Fruit fly (Drosophila melanogaster) whole organism, embryonic: ENCODE measurements around the gene Dhc62B.

ENCODE experiments used
- Antp ChIP-seq: fragments of 200-800 bp; sonication (Bioruptor generic); optimal IDR thresholded peaks from 3 replicates; lab custom pipeline; 2016; ENCODE audit warnings: missing biosample characterization, missing genetic modification characterization
- Awh ChIP-seq: fragments of 200-800 bp; sonication (Bioruptor generic); IDR thresholded peaks from 2 replicates; pipeline ENCODE4, ENCODE4 v1.3.6; 2022; ENCODE audit warnings: missing biosample characterization, missing genetic modification characterization
- B-H2 ChIP-seq: fragments of 200-800 bp; sonication (Bioruptor generic); optimal IDR thresholded peaks from 2 replicates; lab custom pipeline; 2018; ENCODE audit warnings: missing biosample characterization, mild to moderate bottlenecking, missing genetic modification characterization
- Bgb ChIP-seq: fragments of 200-800 bp; sonication (Bioruptor generic); IDR thresholded peaks from 2 replicates; pipeline ENCODE4 v1.3.6; 2022; ENCODE audit warnings: missing biosample characterization, missing genetic modification characterization; ENCODE audit not compliant: partially characterized antibody
- CG14050 ChIP-seq: fragments of 200-800 bp; sonication (Bioruptor generic); IDR thresholded peaks from 3 replicates; pipeline ENCODE4 v1.3.6; 2022; ENCODE audit warnings: missing biosample characterization, missing genetic modification characterization
- CG15011 ChIP-seq: fragments of 200-800 bp; sonication (Bioruptor generic); optimal IDR thresholded peaks from 3 replicates; lab custom pipeline; 2018; ENCODE audit warnings: missing biosample characterization, mild to moderate bottlenecking, missing genetic modification characterization
- CG1529 ChIP-seq: fragments of 200-800 bp; sonication (Bioruptor generic); optimal IDR thresholded peaks from 3 replicates; lab custom pipeline; 2018; ENCODE audit warnings: missing biosample characterization, missing genetic modification characterization
- CG16813 ChIP-seq: fragments of 200-800 bp; sonication (Bioruptor generic); IDR thresholded peaks from 3 replicates; pipeline ENCODE4 v1.3.6; 2022; ENCODE audit warnings: missing biosample characterization, missing genetic modification characterization; ENCODE audit not compliant: partially characterized antibody
- CG17359 ChIP-seq: fragments of 200-800 bp; sonication (Bioruptor generic); optimal IDR thresholded peaks from 3 replicates; lab custom pipeline; 2018; ENCODE audit warnings: missing biosample characterization, mild to moderate bottlenecking, missing genetic modification characterization, moderate library complexity
- CG17612 ChIP-seq: fragments of 200-800 bp; sonication (Bioruptor generic); IDR thresholded peaks from 2 replicates; pipeline ENCODE4 v1.3.6; 2022; ENCODE audit warnings: missing biosample characterization, missing genetic modification characterization
- CG2120 ChIP-seq: fragments of 200-800 bp; sonication (Bioruptor generic); optimal IDR thresholded peaks from 3 replicates; lab custom pipeline; 2016; ENCODE audit warnings: missing biosample characterization, missing genetic modification characterization
- CG30403 ChIP-seq: fragments of 200-800 bp; sonication (Bioruptor generic); optimal IDR thresholded peaks from 3 replicates; lab custom pipeline; 2016; ENCODE audit warnings: missing biosample characterization, missing genetic modification characterization
- CG3065 ChIP-seq: fragments of 200-800 bp; sonication (Bioruptor generic); optimal IDR thresholded peaks from 2 replicates; lab custom pipeline; 2016; ENCODE audit warnings: missing biosample characterization, missing genetic modification characterization
- CG34376 ChIP-seq: fragments of 200-800 bp; sonication (Bioruptor generic); optimal IDR thresholded peaks from 2 replicates; lab custom pipeline; 2018; ENCODE audit warnings: missing biosample characterization, mild to moderate bottlenecking, missing genetic modification characterization
- CG4404 ChIP-seq: fragments of 200-800 bp; sonication (Bioruptor generic); IDR thresholded peaks from 2 replicates; pipeline ENCODE4 v1.3.6; 2022; ENCODE audit warnings: missing biosample characterization, missing genetic modification characterization
- CG5245 ChIP-seq: fragments of 200-800 bp; sonication (Bioruptor generic); optimal IDR thresholded peaks from 3 replicates; lab custom pipeline; 2016; ENCODE audit warnings: missing biosample characterization, missing genetic modification characterization
- CG6765 ChIP-seq: fragments of 200-800 bp; sonication (Bioruptor generic); optimal IDR thresholded peaks from 3 replicates; lab custom pipeline; 2017; ENCODE audit warnings: missing biosample characterization, mild to moderate bottlenecking, missing genetic modification characterization
- CG7928 ChIP-seq: fragments of 200-800 bp; sonication (Bioruptor generic); optimal IDR thresholded peaks from 2 replicates; lab custom pipeline; 2017; ENCODE audit warnings: missing biosample characterization, mild to moderate bottlenecking, missing genetic modification characterization
- CG8290 ChIP-seq, 3 experiments: fragments of 200-800 bp; sonication (Bioruptor generic); optimal IDR thresholded peaks; 2 replicates each; lab custom pipeline; 2016 to 2019; ENCODE audit warnings: missing biosample characterization in 3 of 3, missing genetic modification characterization in 3 of 3, mild to moderate bottlenecking in 2 of 3, moderate library complexity in 1 of 3
- CG8478 ChIP-seq: fragments of >200 bp; optimal IDR thresholded peaks from 2 replicates; lab custom pipeline; 2018
- CG8924 ChIP-seq: fragments of 200-800 bp; optimal IDR thresholded peaks from 3 replicates; lab custom pipeline; 2019; ENCODE audit warnings: missing biosample characterization, mild to moderate bottlenecking, missing genetic modification characterization, moderate library complexity
- CG9932 ChIP-seq: fragments of 200-800 bp; sonication (Bioruptor generic); IDR thresholded peaks from 2 replicates; pipeline ENCODE4 v1.3.6; 2022; ENCODE audit warnings: missing biosample characterization, missing genetic modification characterization
- Dip2 ChIP-seq: fragments of 200-800 bp; sonication (Bioruptor generic); IDR thresholded peaks from 2 replicates; pipeline ENCODE4 v1.3.6; 2022; ENCODE audit warnings: missing biosample characterization, missing genetic modification characterization
- HHEX ChIP-seq: fragments of 200-800 bp; sonication (Bioruptor generic); optimal IDR thresholded peaks from 3 replicates; lab custom pipeline; 2017; ENCODE audit warnings: missing biosample characterization, mild to moderate bottlenecking, missing genetic modification characterization, missing genetic modification reagents
- HLH4C ChIP-seq: fragments of 200-800 bp; sonication (Bioruptor generic); IDR thresholded peaks from 3 replicates; pipeline ENCODE4 v1.3.6; 2022; ENCODE audit warnings: missing biosample characterization, missing genetic modification characterization; ENCODE audit not compliant: partially characterized antibody
- HLH54F ChIP-seq: fragments of 200-800 bp; sonication (Bioruptor generic); optimal IDR thresholded peaks from 3 replicates; lab custom pipeline; 2016; ENCODE audit warnings: missing biosample characterization, missing genetic modification characterization
- HmgZ ChIP-seq: fragments of 200-800 bp; sonication (Bioruptor generic); optimal IDR thresholded peaks from 2 replicates; lab custom pipeline; 2018; ENCODE audit warnings: missing biosample characterization, mild to moderate bottlenecking, missing genetic modification characterization
- Hmr ChIP-seq: fragments of 200-800 bp; sonication (Bioruptor generic); optimal IDR thresholded peaks from 3 replicates; lab custom pipeline; 2017; ENCODE audit warnings: mild to moderate bottlenecking, missing biosample characterization, missing genetic modification reagents, missing genetic modification characterization
- Jarid2 ChIP-seq: fragments of 200-800 bp; sonication (Bioruptor generic); optimal IDR thresholded peaks from 3 replicates; lab custom pipeline; 2017; ENCODE audit warnings: mild to moderate bottlenecking, missing biosample characterization, missing genetic modification reagents, missing genetic modification characterization
- Lim3 ChIP-seq: fragments of 200-800 bp; sonication (Bioruptor generic); IDR thresholded peaks from 2 replicates; pipeline ENCODE4 v1.3.6; 2022; ENCODE audit warnings: missing biosample characterization, missing genetic modification characterization
- NFAT ChIP-seq: fragments of 200-800 bp; sonication (Bioruptor generic); IDR thresholded peaks from 2 replicates; pipeline ENCODE4 v1.3.6; 2022; ENCODE audit warnings: missing biosample characterization, missing genetic modification characterization
- Rfx ChIP-seq: fragments of 200-800 bp; sonication (Bioruptor generic); IDR thresholded peaks from 2 replicates; pipeline ENCODE4 v1.3.6; 2022; ENCODE audit warnings: missing biosample characterization, missing genetic modification characterization
- Spps ChIP-seq: fragments of 200-800 bp; sonication (Bioruptor generic); optimal IDR thresholded peaks from 2 replicates; lab custom pipeline; 2018; ENCODE audit warnings: missing biosample characterization, mild to moderate bottlenecking, missing genetic modification characterization
- Taf1 ChIP-seq: fragments of 200-800 bp; sonication (Bioruptor generic); IDR thresholded peaks from 2 replicates; pipeline ENCODE4 v1.3.6; 2022; ENCODE audit warnings: missing biosample characterization, missing genetic modification characterization
- Trl ChIP-seq, 3 experiments: fragments of >200 bp in 2 of 3; fragments of 200-800 bp in 1 of 3; sonication (Bioruptor generic) in 1 of 3; optimal IDR thresholded peaks; 2 replicates in 1 of 3; 3 replicates in 2 of 3; lab custom pipeline; 2016 to 2017; ENCODE audit warnings: missing biosample characterization in 1 of 3, missing genetic modification characterization in 1 of 3
- amos ChIP-seq: fragments of 200-800 bp; sonication (Bioruptor generic); IDR thresholded peaks from 2 replicates; pipeline ENCODE4 v1.3.6; 2022; ENCODE audit warnings: missing biosample characterization, missing genetic modification characterization; ENCODE audit not compliant: partially characterized antibody
- crc ChIP-seq: fragments of 200-800 bp; sonication (Bioruptor generic); optimal IDR thresholded peaks from 2 replicates; lab custom pipeline; 2016; ENCODE audit warnings: missing biosample characterization, missing genetic modification characterization
- danr ChIP-seq: fragments of 200-800 bp; sonication (Bioruptor generic); IDR thresholded peaks from 2 replicates; pipeline ENCODE4 v1.3.6; 2022; ENCODE audit warnings: missing biosample characterization, missing genetic modification characterization
- gt ChIP-seq: fragments of 200-800 bp; sonication (Bioruptor generic); IDR thresholded peaks from 2 replicates; pipeline ENCODE4 v1.3.6; 2022; ENCODE audit warnings: missing biosample characterization, missing genetic modification characterization
- ind ChIP-seq: fragments of 200-800 bp; sonication (Bioruptor generic); optimal IDR thresholded peaks from 3 replicates; lab custom pipeline; 2016; ENCODE audit warnings: missing biosample characterization, missing genetic modification characterization
- lmd ChIP-seq: fragments of 200-800 bp; sonication (Bioruptor generic); IDR thresholded peaks from 2 replicates; pipeline ENCODE4 v1.3.6; 2022; ENCODE audit warnings: missing biosample characterization, missing genetic modification characterization
- psq ChIP-seq: fragments of 200-800 bp; sonication (Bioruptor generic); optimal IDR thresholded peaks from 2 replicates; lab custom pipeline; 2017; ENCODE audit warnings: missing biosample characterization, missing genetic modification characterization
- pzg ChIP-seq: fragments of 200-800 bp; sonication (Bioruptor generic); optimal IDR thresholded peaks from 3 replicates; lab custom pipeline; 2018; ENCODE audit warnings: missing biosample characterization, mild to moderate bottlenecking, missing genetic modification characterization, moderate library complexity
- rib ChIP-seq: fragments of 200-800 bp; sonication (Bioruptor generic); IDR thresholded peaks from 2 replicates; pipeline ENCODE4 v1.3.6; 2022; ENCODE audit warnings: missing biosample characterization, missing genetic modification characterization
- row ChIP-seq: fragments of 200-800 bp; sonication (Bioruptor generic); IDR thresholded peaks from 3 replicates; pipeline ENCODE4 v1.3.6; 2022; ENCODE audit warnings: missing biosample characterization, missing genetic modification characterization
- run ChIP-seq: fragments of 200-800 bp; sonication (Bioruptor generic); optimal IDR thresholded peaks from 3 replicates; lab custom pipeline; 2018; ENCODE audit warnings: missing biosample characterization, mild to moderate bottlenecking, missing genetic modification characterization
- seq ChIP-seq: fragments of 200-800 bp; sonication (Bioruptor generic); IDR thresholded peaks from 2 replicates; pipeline ENCODE4 v1.3.6; 2022; ENCODE audit warnings: missing biosample characterization, missing genetic modification characterization
- shn ChIP-seq: fragments of 200-800 bp; sonication (Bioruptor generic); optimal IDR thresholded peaks from 3 replicates; lab custom pipeline; 2016; ENCODE audit warnings: missing biosample characterization, missing genetic modification characterization
- toy ChIP-seq: fragments of 200-800 bp; sonication (Bioruptor generic); IDR thresholded peaks from 2 replicates; pipeline ENCODE4 v1.3.6; 2022; ENCODE audit warnings: missing biosample characterization, missing genetic modification characterization
- unc-4 ChIP-seq: fragments of 200-800 bp; sonication (Bioruptor generic); IDR thresholded peaks from 2 replicates; pipeline ENCODE4 v1.3.6; 2022; ENCODE audit warnings: missing biosample characterization, missing genetic modification characterization; ENCODE audit not compliant: partially characterized antibody
- unpg ChIP-seq: fragments of 200-800 bp; sonication (Bioruptor generic); optimal IDR thresholded peaks from 3 replicates; lab custom pipeline; 2018; ENCODE audit warnings: missing biosample characterization, mild to moderate bottlenecking, missing genetic modification characterization, moderate library complexity
- wor ChIP-seq: fragments of 200-800 bp; sonication (Bioruptor generic); IDR thresholded peaks from 2 replicates; pipeline ENCODE4 v1.3.6; 2022; ENCODE audit warnings: missing biosample characterization, missing genetic modification characterization

Dhc62B gene

DNA sequence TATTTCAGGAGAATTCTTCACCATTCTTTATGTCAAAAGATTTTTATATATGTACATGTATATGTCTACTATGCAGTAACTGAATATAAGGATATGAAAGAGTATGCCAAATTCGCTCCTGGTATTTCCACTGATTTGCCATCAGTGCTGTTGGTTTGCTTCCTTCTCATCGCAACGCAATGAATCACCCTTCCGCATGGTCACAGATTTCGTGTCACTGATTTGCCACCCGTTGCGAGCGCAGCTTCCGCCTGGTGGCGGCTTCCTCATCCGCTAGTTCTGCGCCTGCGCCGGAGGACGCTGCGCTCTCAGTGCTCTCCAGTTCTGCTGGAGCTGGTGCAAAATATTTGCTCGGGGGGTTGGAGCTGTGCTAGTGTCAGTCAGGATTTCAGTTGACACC lies 23.3 kb downstream of the Dhc62B start (continued):
- TF ChIP-seq CG9932 (GFP tag; lab: Robert Waterston, UW): peak; percentile 12; the same call in 1 of the 2 replicates
- no peak for TF ChIP-seq Spps (tag; lab: Kevin White, UChicago)
- TF ChIP-seq seq: peak; percentile 70
- peak; percentile 8 for TF ChIP-seq pzg (GFP tag; lab: Kevin White, UChicago)
- TF ChIP-seq CG17612 (GFP tag; lab: Robert Waterston, UW): no peak
- no peak for TF ChIP-seq gt (GFP tag; lab: Robert Waterston, UW)
- no peak for TF ChIP-seq Taf1 (GFP tag; lab: Robert Waterston, UW)
- no peak for TF ChIP-seq HHEX (GFP tag; lab: Kevin White, UChicago)
- no peak for TF ChIP-seq unpg (GFP tag; lab: Kevin White, UChicago)
- no peak for TF ChIP-seq psq (GFP tag; lab: Kevin White, UChicago)
- TF ChIP-seq Bgb: no peak
- 0 out of 2 replicates have a peak, but pooled peaks have one; percentile 14 for TF ChIP-seq unc-4
- TF ChIP-seq CG5245: no peak
- TF ChIP-seq Jarid2: no peak
- TF ChIP-seq wor (GFP tag; lab: Robert Waterston, UW): no peak
- TF ChIP-seq Antp (GFP tag; lab: Kevin White, UChicago): no peak
- no peak for TF ChIP-seq Dip2 (GFP tag; lab: Robert Waterston, UW)
- TF ChIP-seq CG7928: no peak
- no peak for TF ChIP-seq crc (GFP tag; lab: Kevin White, UChicago)
- TF ChIP-seq HLH4C: no peak
- no peak for TF ChIP-seq CG4404 (GFP tag; lab: Robert Waterston, UW)
- TF ChIP-seq CG8290 (GFP tag; optimal IDR thresholded peaks at IDR 0.05; lab: Kevin White, UChicago): no peak
- peak in 1 of 2 experiments; percentile 46 for TF ChIP-seq CG8290 (tag; optimal IDR thresholded peaks at IDR 0.05; lab: Kevin White, UChicago)
- TF ChIP-seq Lim3 (GFP tag; lab: Robert Waterston, UW): no peak
- TF ChIP-seq CG2120 (GFP tag; lab: Kevin White, UChicago): peak; percentile 17
- TF ChIP-seq Hmr: peak; percentile 38
- no peak for TF ChIP-seq shn
- TF ChIP-seq CG8478 (lab: Kevin White, UChicago): no peak
- TF ChIP-seq NFAT (GFP tag; lab: Robert Waterston, UW): no peak
- no peak for TF ChIP-seq amos (GFP tag; lab: Robert Waterston, UW)
- TF ChIP-seq CG3065 (GFP tag; lab: Kevin White, UChicago): no peak
- peak; percentile 58 for TF ChIP-seq row (GFP tag; lab: Robert Waterston, UW)
- TF ChIP-seq CG34376 (GFP tag; lab: Kevin White, UChicago): no peak
- peak; percentile 27; the same call in 1 of the 2 replicates for TF ChIP-seq lmd (GFP tag; lab: Robert Waterston, UW)
- no peak for TF ChIP-seq ind (GFP tag; lab: Kevin White, UChicago)
- peak; percentile 2 for TF ChIP-seq B-H2 (GFP tag; lab: Kevin White, UChicago)
- no peak for TF ChIP-seq CG1529 (GFP tag; lab: Kevin White, UChicago)
- no peak for TF ChIP-seq CG14050 (GFP tag; lab: Robert Waterston, UW)
- TF ChIP-seq rib: no peak
- no peak for TF ChIP-seq run (tag; lab: Kevin White, UChicago)
- TF ChIP-seq CG17359 (tag; lab: Kevin White, UChicago): no peak
- no peak for TF ChIP-seq CG30403 (GFP tag; lab: Kevin White, UChicago)
- no peak for TF ChIP-seq HLH54F (GFP tag; lab: Kevin White, UChicago)
- TF ChIP-seq danr (GFP tag; lab: Robert Waterston, UW): no peak
- no peak for TF ChIP-seq CG16813 (GFP tag; lab: Robert Waterston, UW)
- peak; percentile 22 to 32 for TF ChIP-seq Trl (optimal IDR thresholded peaks at IDR 0.05; lab: Kevin White, UChicago)
- TF ChIP-seq Trl (GFP tag; optimal IDR thresholded peaks at IDR 0.05; lab: Kevin White, UChicago): no peak
- no peak for TF ChIP-seq CG8924
- no peak for TF ChIP-seq toy
- 0 out of 2 replicates have a peak, but pooled peaks have one; percentile 15 for TF ChIP-seq Rfx (GFP tag; lab: Robert Waterston, UW)
- no peak for TF ChIP-seq CG15011 (GFP tag; lab: Kevin White, UChicago)
- TF ChIP-seq Awh (GFP tag; lab: Robert Waterston, UW): no peak
- no peak for TF ChIP-seq HmgZ
- no peak for TF ChIP-seq CG6765 (GFP tag; lab: Kevin White, UChicago)
